Worm (Caenorhabditis elegans) whole organism, mixed stage, embryonic: ENCODE data around the gene pck-1.
A peak's percentile ranks its signal among the peaks of the same experiment; 100 is the strongest.
"Not testable (repeated sequence)": the region's sequence is repeated elsewhere in the genome, so short reads cannot be mapped to it uniquely, and the experiment has no call there.

Source experiments
- M03D4.4 ChIP-seq: sonication (generic microtip); optimal IDR thresholded peaks from 2 replicates; lab custom pipeline; 2017; ENCODE audit warnings: mild to moderate bottlenecking, missing genetic modification characterization, missing compliant biosample characterization
- bed-3 ChIP-seq: fragments of 200-800 bp; sonication (Bioruptor generic); optimal IDR thresholded peaks from 3 replicates; lab custom pipeline; 2018; ENCODE audit warnings: mild to moderate bottlenecking, missing genetic modification characterization, moderate library complexity, missing compliant biosample characterization
- blmp-1 ChIP-seq: fragments of 150-350 bp; optimal IDR thresholded peaks from 2 replicates; lab custom pipeline; 2014; ENCODE audit warnings: missing biosample characterization, missing genetic modification characterization
- ceh-39 ChIP-seq: fragments of 150-350 bp; optimal IDR thresholded peaks from 2 replicates; lab custom pipeline; 2014; ENCODE audit warnings: missing biosample characterization, missing genetic modification characterization
- ceh-83 ChIP-seq: fragments of 200-800 bp; sonication (Bioruptor generic); optimal IDR thresholded peaks from 2 replicates; lab custom pipeline; 2018; ENCODE audit warnings: mild to moderate bottlenecking, missing genetic modification characterization, missing compliant biosample characterization
- ces-1 ChIP-seq: fragments of 150-350 bp; optimal IDR thresholded peaks from 2 replicates; lab custom pipeline; 2014; ENCODE audit warnings: missing biosample characterization, missing genetic modification reagents, missing genetic modification characterization
- cnd-1 ChIP-seq: fragments of 200-800 bp; sonication (Bioruptor generic); optimal IDR thresholded peaks from 2 replicates; lab custom pipeline; 2018; ENCODE audit warnings: mild to moderate bottlenecking, missing genetic modification characterization, missing compliant biosample characterization
- drap-1 ChIP-seq: fragments of 200-800 bp; sonication (Bioruptor generic); optimal IDR thresholded peaks from 3 replicates; lab custom pipeline; 2018; ENCODE audit warnings: mild to moderate bottlenecking, missing genetic modification characterization, missing compliant biosample characterization
- elt-1 ChIP-seq: sonication (generic microtip); optimal IDR thresholded peaks from 2 replicates; lab custom pipeline; 2017; ENCODE audit warnings: missing genetic modification characterization, mild to moderate bottlenecking, missing compliant biosample characterization, antibody characterized with exemption, moderate library complexity, borderline replicate concordance; ENCODE audit not compliant: insufficient read depth
- elt-3 ChIP-seq: fragments of 150-350 bp; optimal IDR thresholded peaks from 2 replicates; lab custom pipeline; 2014; ENCODE audit warnings: missing biosample characterization, missing genetic modification characterization
- flh-1 ChIP-seq: fragments of 200-800 bp; sonication (Bioruptor generic); optimal IDR thresholded peaks from 2 replicates; lab custom pipeline; 2018; ENCODE audit warnings: mild to moderate bottlenecking, missing genetic modification characterization, moderate library complexity, missing compliant biosample characterization
- ham-2 ChIP-seq: fragments of 200-800 bp; sonication (Bioruptor generic); optimal IDR thresholded peaks from 2 replicates; lab custom pipeline; 2018; ENCODE audit warnings: mild to moderate bottlenecking, missing genetic modification characterization, missing compliant biosample characterization
- hlh-1 ChIP-seq: fragments of 150-350 bp; optimal IDR thresholded peaks from 2 replicates; lab custom pipeline; 2014; ENCODE audit warnings: missing biosample characterization, missing genetic modification reagents, missing genetic modification characterization
- lin-13 ChIP-seq: fragments of 150-350 bp; optimal IDR thresholded peaks from 2 replicates; lab custom pipeline; 2014; ENCODE audit warnings: missing biosample characterization, missing genetic modification characterization
- lin-32 ChIP-seq: fragments of 200-800 bp; sonication (Bioruptor generic); optimal IDR thresholded peaks from 2 replicates; lab custom pipeline; 2018; ENCODE audit warnings: mild to moderate bottlenecking, missing genetic modification characterization, missing compliant biosample characterization
- mab-5 ChIP-seq: fragments of 150-350 bp; optimal IDR thresholded peaks from 2 replicates; lab custom pipeline; 2014; ENCODE audit warnings: missing biosample characterization, missing genetic modification characterization
- mep-1 ChIP-seq: fragments of 150-350 bp; optimal IDR thresholded peaks from 2 replicates; lab custom pipeline; 2017; ENCODE audit warnings: missing biosample characterization, missing genetic modification reagents, missing genetic modification characterization, inconsistent platforms
- mls-2 ChIP-seq: sonication (generic microtip); optimal IDR thresholded peaks from 2 replicates; lab custom pipeline; 2016; ENCODE audit warnings: mild to moderate bottlenecking, missing genetic modification characterization, moderate library complexity, missing compliant biosample characterization
- nhr-2 ChIP-seq: fragments of 150-350 bp; optimal IDR thresholded peaks from 2 replicates; lab custom pipeline; 2014; ENCODE audit warnings: missing biosample characterization, missing genetic modification characterization
- nhr-237 ChIP-seq: fragments of 150-350 bp; optimal IDR thresholded peaks from 2 replicates; lab custom pipeline; 2014; ENCODE audit warnings: missing biosample characterization, missing genetic modification characterization
- nhr-76 ChIP-seq: sonication (generic microtip); optimal IDR thresholded peaks from 2 replicates; lab custom pipeline; 2017; ENCODE audit warnings: missing biosample characterization, missing genetic modification characterization
- pha-4 ChIP-seq: fragments of 150-350 bp; optimal IDR thresholded peaks from 2 replicates; lab custom pipeline; 2018; ENCODE audit warnings: missing biosample characterization, missing genetic modification reagents, missing genetic modification characterization
- sem-2 ChIP-seq: fragments of 200-800 bp; sonication (Bioruptor generic); optimal IDR thresholded peaks from 2 replicates; lab custom pipeline; 2018; ENCODE audit warnings: mild to moderate bottlenecking, missing genetic modification characterization, missing compliant biosample characterization
- snpc-4 ChIP-seq: fragments of 150-350 bp; optimal IDR thresholded peaks from 2 replicates; lab custom pipeline; 2014; ENCODE audit warnings: missing biosample characterization, missing genetic modification characterization
- sptf-1 ChIP-seq: sonication (generic microtip); optimal IDR thresholded peaks from 2 replicates; lab custom pipeline; 2017; ENCODE audit warnings: mild to moderate bottlenecking, missing genetic modification characterization, moderate library complexity, missing compliant biosample characterization
- tbx-8 ChIP-seq: fragments of 200-800 bp; sonication (Bioruptor generic); optimal IDR thresholded peaks from 2 replicates; lab custom pipeline; 2018; ENCODE audit warnings: mild to moderate bottlenecking, missing genetic modification characterization, moderate library complexity, missing compliant biosample characterization
- unc-120 ChIP-seq: sonication (generic microtip); optimal IDR thresholded peaks from 2 replicates; lab custom pipeline; 2017; ENCODE audit warnings: missing genetic modification characterization, missing compliant biosample characterization; ENCODE audit not compliant: poor library complexity, severe bottlenecking
- unc-62 ChIP-seq: fragments of 150-350 bp; optimal IDR thresholded peaks from 2 replicates; lab custom pipeline; 2014; ENCODE audit warnings: missing biosample characterization, missing genetic modification reagents, missing genetic modification characterization
- zip-8 ChIP-seq: fragments of 150-350 bp; optimal IDR thresholded peaks from 2 replicates; lab custom pipeline; 2014; ENCODE audit warnings: missing biosample characterization, missing genetic modification characterization
- ztf-11 ChIP-seq: fragments of 150-350 bp; optimal IDR thresholded peaks from 2 replicates; lab custom pipeline; 2014; ENCODE audit warnings: missing biosample characterization, missing genetic modification characterization

The pck-1 gene

DNA sequence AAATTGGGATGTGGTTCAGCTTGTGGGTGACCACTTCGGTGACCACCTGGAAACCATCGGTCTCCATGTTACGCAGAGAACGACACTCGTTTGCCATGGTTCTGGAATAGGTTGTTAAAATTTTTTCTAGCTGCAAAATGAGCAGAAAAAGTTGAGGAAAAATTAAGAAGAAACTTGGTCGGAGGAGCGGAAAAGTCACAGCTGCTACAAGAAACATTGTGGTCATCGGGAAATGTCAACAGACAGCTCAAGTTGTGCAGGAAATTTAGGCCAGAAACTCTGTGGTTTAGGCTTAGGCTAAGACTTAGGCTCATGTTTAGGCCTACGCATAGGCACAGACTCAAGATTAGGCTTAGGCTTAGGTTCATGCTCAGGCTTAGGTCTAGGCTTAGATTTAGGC, at the start of gene pck-1:
Gene pck-1, minus strand, starts transcription at position 101 of the 400 bp plus-strand sequence.
- no peak for TF ChIP-seq pha-4 (tag; lab: Kevin White, UChicago)
- no peak for TF ChIP-seq elt-3 (tag; lab: Kevin White, UChicago)
- TF ChIP-seq drap-1 (GFP tag; lab: Kevin White, UChicago): no peak
- TF ChIP-seq blmp-1: no peak
- no peak for TF ChIP-seq ham-2
- no peak for TF ChIP-seq ceh-83 (GFP tag; lab: Kevin White, UChicago)
- no peak for TF ChIP-seq hlh-1 (tag; lab: Kevin White, UChicago)
- no peak for TF ChIP-seq sem-2 (GFP tag; lab: Kevin White, UChicago)
- no peak for TF ChIP-seq flh-1 (GFP tag; lab: Kevin White, UChicago)
- no peak for TF ChIP-seq nhr-237 (tag; lab: Kevin White, UChicago)

DNA sequence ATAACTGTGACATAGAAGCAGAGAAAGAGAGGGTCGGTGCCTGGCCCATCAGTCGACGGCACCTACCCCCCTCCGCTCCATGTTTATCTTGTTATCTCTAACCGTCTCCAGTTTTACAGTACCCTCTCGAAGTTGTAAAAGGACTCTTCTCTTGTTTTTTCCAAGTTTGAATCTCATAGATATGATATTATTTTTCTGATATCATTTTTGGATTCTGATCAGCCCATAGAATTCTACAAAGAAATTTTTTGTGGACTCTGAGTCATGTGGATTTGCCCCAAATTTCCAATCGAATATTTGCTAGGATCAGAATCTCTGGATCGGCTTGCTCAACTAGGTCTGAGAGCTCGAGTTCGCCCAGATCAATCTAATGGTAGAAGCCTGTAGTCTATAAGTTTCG, 48.5 kb upstream of the pck-1 start, which contains the start of gene C29F9.6:
Gene C29F9.6, plus strand, starts transcription at position 301 of the 400 bp plus-strand sequence.
- no peak for TF ChIP-seq unc-120
- no peak for TF ChIP-seq flh-1 (GFP tag; lab: Kevin White, UChicago)
- no peak for TF ChIP-seq ceh-39
- no peak for TF ChIP-seq nhr-2 (tag; lab: Kevin White, UChicago)
- TF ChIP-seq, all 35 proteins: peak for 0

DNA sequence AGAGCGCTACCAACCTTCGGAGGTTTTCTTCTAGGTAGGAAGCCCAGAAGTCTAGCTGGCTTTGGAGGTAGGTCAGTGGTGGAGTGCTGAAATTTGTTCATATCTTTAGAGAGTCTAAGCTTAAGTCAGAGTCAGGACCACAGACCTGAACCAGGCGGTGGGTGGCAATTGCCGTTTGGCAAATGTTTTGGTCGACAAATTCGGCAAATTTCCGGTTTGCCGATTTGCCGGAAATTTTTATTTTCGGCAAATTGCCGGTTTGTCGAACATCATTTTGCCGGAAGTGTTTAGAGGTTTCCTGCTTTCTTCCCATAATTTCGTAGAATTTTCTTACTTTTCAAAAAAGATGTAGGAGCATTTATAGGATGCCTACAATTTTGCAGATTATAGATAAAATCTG, 32.8 kb upstream of the pck-1 start, which contains the start of gene C29F9.9:
Gene C29F9.9, minus strand, starts transcription at position 101 of the 400 bp plus-strand sequence.
- TF ChIP-seq bed-3; ceh-39; ceh-83 (GFP tag; lab: Kevin White, UChicago): not testable (repeated sequence)
- TF ChIP-seq, all 35 proteins: peak for 0; not testable (repeated sequence) for 35

DNA sequence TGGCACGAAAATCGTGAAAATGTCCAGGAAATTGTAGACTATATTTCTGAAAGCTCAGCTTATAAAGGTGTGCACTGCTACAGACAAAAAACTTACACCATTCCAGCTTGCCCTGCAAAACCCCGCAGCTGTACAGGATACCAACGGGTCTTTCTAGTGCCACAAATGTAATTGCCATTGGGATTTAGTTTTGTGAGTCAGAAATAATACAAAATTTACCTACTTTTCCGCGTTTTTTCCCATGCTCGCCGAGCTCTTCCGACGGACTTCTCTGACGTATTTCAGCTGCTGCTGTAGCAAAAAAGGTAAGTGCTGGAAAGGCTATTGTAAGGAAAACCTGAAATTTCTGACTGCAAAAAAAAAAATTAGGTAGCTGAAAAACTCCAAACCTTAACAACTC, 31.0 kb upstream of the pck-1 start, which contains the start of gene C29F9.8:
Gene C29F9.8, minus strand, starts transcription at position 101 of the 400 bp plus-strand sequence.
- TF ChIP-seq elt-1; lin-13 (tag; lab: Kevin White, UChicago); ztf-11 (tag; lab: Kevin White, UChicago): not testable (repeated sequence)

DNA sequence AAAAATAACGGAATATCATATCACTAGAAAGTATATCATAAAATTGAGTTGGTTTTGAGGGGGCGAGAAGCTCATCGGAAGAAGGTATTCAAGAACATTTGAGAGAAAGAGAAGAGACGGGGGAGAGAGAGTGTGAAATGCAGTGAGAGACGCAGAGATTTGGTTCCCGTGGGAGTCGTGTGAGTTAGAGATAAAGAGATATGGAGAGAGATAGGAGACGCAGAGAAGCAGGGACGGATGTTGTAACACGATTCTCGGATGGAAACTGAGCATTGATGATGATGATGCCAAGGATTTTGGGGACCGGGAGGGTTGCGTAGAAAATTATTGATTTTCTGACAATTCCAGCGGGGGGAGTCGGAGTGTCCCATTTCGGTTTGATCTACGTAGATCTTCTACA, 30.1 kb upstream of the pck-1 start:
- no peak for TF ChIP-seq tbx-8
- no peak for TF ChIP-seq ham-2
- TF ChIP-seq M03D4.4 (tag; lab: Kevin White, UChicago): no peak
- TF ChIP-seq nhr-2 (tag; lab: Kevin White, UChicago): no peak
- TF ChIP-seq lin-32 (GFP tag; lab: Kevin White, UChicago): no peak
- no peak for TF ChIP-seq nhr-76 (tag; lab: Kevin White, UChicago)
- no peak for TF ChIP-seq blmp-1
- TF ChIP-seq ces-1 (GFP tag; lab: Kevin White, UChicago): peak; percentile 58
- TF ChIP-seq ztf-11 (tag; lab: Kevin White, UChicago): no peak
- no peak for TF ChIP-seq nhr-237 (tag; lab: Kevin White, UChicago)
- TF ChIP-seq cnd-1 (tag; lab: Kevin White, UChicago): no peak
- TF ChIP-seq elt-3 (tag; lab: Kevin White, UChicago): no peak
- peak; percentile 7 for TF ChIP-seq hlh-1 (tag; lab: Kevin White, UChicago)
- no peak for TF ChIP-seq unc-62 (GFP tag; lab: Kevin White, UChicago)
- TF ChIP-seq lin-13 (tag; lab: Kevin White, UChicago): no peak
- TF ChIP-seq pha-4 (tag; lab: Kevin White, UChicago): peak; percentile 3
- TF ChIP-seq zip-8 (tag; lab: Kevin White, UChicago): no peak
- TF ChIP-seq unc-120: peak; percentile 30
- no peak for TF ChIP-seq mls-2
- TF ChIP-seq flh-1 (GFP tag; lab: Kevin White, UChicago): no peak
- no peak for TF ChIP-seq bed-3
- TF ChIP-seq mep-1 (tag; lab: Kevin White, UChicago): peak; percentile 17
- TF ChIP-seq snpc-4: no peak
- TF ChIP-seq sptf-1 (tag; lab: Kevin White, UChicago): peak; percentile 31

DNA sequence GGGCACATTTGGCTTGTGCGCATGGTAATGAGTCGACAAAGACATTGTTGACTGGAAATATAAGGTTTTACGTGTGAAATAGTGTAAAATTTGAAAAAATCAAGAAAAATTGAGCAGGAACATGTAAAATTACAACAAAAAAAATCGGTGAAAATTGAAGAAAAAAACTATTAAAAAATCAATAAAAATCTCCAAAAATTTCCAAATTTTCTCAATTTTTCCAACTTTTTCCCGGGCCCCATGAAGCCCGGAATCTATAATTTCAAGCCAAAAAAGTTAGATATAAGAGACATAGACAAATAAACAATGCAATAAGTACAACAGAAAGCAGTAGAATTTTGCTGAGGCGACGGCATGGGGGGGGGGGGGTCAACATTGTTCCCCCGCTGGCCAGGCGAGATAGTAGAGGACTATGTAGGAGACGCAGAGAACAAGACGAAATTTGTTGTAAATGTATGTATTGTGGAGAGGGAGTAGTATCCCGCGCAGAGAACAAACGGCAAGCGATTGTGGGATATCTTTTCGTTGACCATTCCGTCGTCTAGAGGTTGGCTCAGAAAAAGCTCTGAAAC, 28.8 kb upstream of the pck-1 start, which contains the start of gene pat-4:
Gene pat-4, minus strand, starts transcription at position 51 of the 572 bp plus-strand sequence.
- peak; percentile 57 for TF ChIP-seq ham-2
- no peak for TF ChIP-seq mab-5
- TF ChIP-seq mep-1 (tag; lab: Kevin White, UChicago): peak; percentile 9
- peak; percentile 45 for TF ChIP-seq sptf-1 (tag; lab: Kevin White, UChicago)
- peak; percentile 13 for TF ChIP-seq ces-1 (GFP tag; lab: Kevin White, UChicago)
- TF ChIP-seq mls-2: peak; percentile 36
- peak; percentile 75 for TF ChIP-seq pha-4 (tag; lab: Kevin White, UChicago)
- TF ChIP-seq ztf-11 (tag; lab: Kevin White, UChicago): no peak
